Worm (Caenorhabditis elegans) whole organism, late embryonic: ENCODE data around the gene tomm-22.
"Not testable (repeated sequence)": the region's sequence is repeated elsewhere in the genome, so short reads cannot be mapped to it uniquely, and the experiment has no call there.

Source experiments
- C08G9.2 ChIP-seq: sonication (generic microtip); optimal IDR thresholded peaks from 2 replicates; lab custom pipeline; 2016; ENCODE audit warnings: mild to moderate bottlenecking, missing genetic modification characterization, moderate library complexity, missing compliant biosample characterization
- K09A11.1 ChIP-seq: sonication (generic microtip); optimal IDR thresholded peaks from 2 replicates; lab custom pipeline; 2017; ENCODE audit warnings: antibody characterized with exemption, mild to moderate bottlenecking, missing genetic modification characterization, missing compliant biosample characterization; ENCODE audit not compliant: insufficient read depth
- Y22D7AL.16 ChIP-seq: sonication (generic microtip); optimal IDR thresholded peaks from 2 replicates; lab custom pipeline; 2016; ENCODE audit warnings: missing genetic modification characterization, missing compliant biosample characterization
- ceh-14 ChIP-seq: sonication (generic microtip); optimal IDR thresholded peaks from 2 replicates; lab custom pipeline; 2016; ENCODE audit warnings: missing genotype, missing genetic modification characterization, missing compliant biosample characterization
- ceh-18 ChIP-seq: sonication (generic microtip); optimal IDR thresholded peaks from 2 replicates; lab custom pipeline; 2016; ENCODE audit warnings: missing genetic modification characterization, missing compliant biosample characterization
- ceh-24 ChIP-seq: sonication (generic microtip); optimal IDR thresholded peaks from 2 replicates; lab custom pipeline; 2016; ENCODE audit warnings: mild to moderate bottlenecking, missing genetic modification characterization, missing compliant biosample characterization
- ceh-30 ChIP-seq: fragments of 150-350 bp; optimal IDR thresholded peaks from 2 replicates; lab custom pipeline; 2014; ENCODE audit warnings: missing biosample characterization, missing genetic modification characterization
- ceh-45 ChIP-seq: fragments of 200-800 bp; sonication (Bioruptor generic); IDR thresholded peaks from 2 replicates; pipeline ENCODE4 v1.3.6; 2022; ENCODE audit warnings: missing genetic modification reagents, missing genetic modification characterization, missing compliant biosample characterization
- ceh-48 ChIP-seq: sonication (generic microtip); optimal IDR thresholded peaks from 2 replicates; lab custom pipeline; 2016; ENCODE audit warnings: missing genetic modification characterization, inconsistent platforms, missing compliant biosample characterization
- ceh-6 ChIP-seq: fragments of 200-800 bp; sonication (Bioruptor generic); optimal IDR thresholded peaks from 2 replicates; lab custom pipeline; 2018; ENCODE audit warnings: mild to moderate bottlenecking, missing genetic modification characterization, missing compliant biosample characterization
- ceh-9 ChIP-seq: sonication (generic microtip); optimal IDR thresholded peaks from 2 replicates; lab custom pipeline; 2016; ENCODE audit warnings: mild to moderate bottlenecking, missing genetic modification characterization, inconsistent platforms, missing compliant biosample characterization
- dmd-4 ChIP-seq: sonication (generic microtip); optimal IDR thresholded peaks from 2 replicates; lab custom pipeline; 2016; ENCODE audit warnings: borderline replicate concordance, missing genetic modification characterization, missing compliant biosample characterization
- dve-1 ChIP-seq: sonication (generic microtip); optimal IDR thresholded peaks from 2 replicates; lab custom pipeline; 2017; ENCODE audit warnings: antibody characterized with exemption, mild to moderate bottlenecking, missing genetic modification characterization, missing compliant biosample characterization
- elt-4 ChIP-seq: sonication (generic microtip); optimal IDR thresholded peaks from 2 replicates; lab custom pipeline; 2016; ENCODE audit warnings: missing genetic modification characterization, missing compliant biosample characterization
- ets-4 ChIP-seq: sonication (generic microtip); optimal IDR thresholded peaks from 2 replicates; lab custom pipeline; 2016; ENCODE audit warnings: missing genetic modification characterization, missing compliant biosample characterization
- eyg-1 ChIP-seq: sonication (generic microtip); optimal IDR thresholded peaks from 2 replicates; lab custom pipeline; 2016; ENCODE audit warnings: missing genotype, missing genetic modification characterization, missing compliant biosample characterization
- fax-1 ChIP-seq: sonication (generic microtip); optimal IDR thresholded peaks from 2 replicates; lab custom pipeline; 2016; ENCODE audit warnings: missing genotype, missing genetic modification characterization, missing compliant biosample characterization
- gmeb-2 ChIP-seq: sonication (generic microtip); optimal IDR thresholded peaks from 2 replicates; lab custom pipeline; 2016; ENCODE audit warnings: missing genetic modification characterization, inconsistent platforms, missing compliant biosample characterization
- lim-6 ChIP-seq: sonication (generic microtip); optimal IDR thresholded peaks from 2 replicates; lab custom pipeline; 2016; ENCODE audit warnings: missing genetic modification characterization, missing compliant biosample characterization
- nhr-232 ChIP-seq: sonication (generic microtip); optimal IDR thresholded peaks from 2 replicates; lab custom pipeline; 2016; ENCODE audit warnings: missing genetic modification characterization, missing compliant biosample characterization
- odd-2 ChIP-seq: sonication (generic microtip); optimal IDR thresholded peaks from 2 replicates; lab custom pipeline; 2017; ENCODE audit warnings: antibody characterized with exemption, mild to moderate bottlenecking, missing genetic modification characterization, missing compliant biosample characterization
- pag-3 ChIP-seq: sonication (generic microtip); optimal IDR thresholded peaks from 2 replicates; lab custom pipeline; 2016; ENCODE audit warnings: missing compliant biosample characterization, missing genetic modification characterization, borderline replicate concordance
- pat-9 ChIP-seq: fragments of 200-800 bp; sonication (Bioruptor generic); optimal IDR thresholded peaks from 2 replicates; lab custom pipeline; 2018; ENCODE audit warnings: mild to moderate bottlenecking, missing genetic modification characterization, moderate library complexity, missing compliant biosample characterization
- pax-1 ChIP-seq: fragments of 150-350 bp; optimal IDR thresholded peaks from 2 replicates; lab custom pipeline; 2014; ENCODE audit warnings: missing biosample characterization, missing genetic modification characterization
- pha-2 ChIP-seq: sonication (generic microtip); optimal IDR thresholded peaks from 2 replicates; lab custom pipeline; 2017; ENCODE audit warnings: mild to moderate bottlenecking, missing genetic modification characterization, missing compliant biosample characterization
- pha-4 ChIP-seq: fragments of 150-350 bp; optimal IDR thresholded peaks from 2 replicates; lab custom pipeline; 2018; ENCODE audit warnings: missing biosample characterization, missing genetic modification reagents, missing genetic modification characterization
- pqm-1 ChIP-seq: sonication (generic microtip); optimal IDR thresholded peaks from 2 replicates; lab custom pipeline; 2016; ENCODE audit warnings: missing genetic modification characterization, missing compliant biosample characterization
- ref-2 ChIP-seq: sonication (generic microtip); optimal IDR thresholded peaks from 2 replicates; lab custom pipeline; 2016; ENCODE audit warnings: missing genetic modification characterization, missing compliant biosample characterization
- rnt-1 ChIP-seq: sonication (generic microtip); optimal IDR thresholded peaks from 2 replicates; lab custom pipeline; 2016; ENCODE audit warnings: missing genetic modification characterization, missing compliant biosample characterization
- sox-2 ChIP-seq: fragments of 200-800 bp; sonication (Bioruptor generic); IDR thresholded peaks from 2 replicates; pipeline ENCODE4 v1.3.6; 2022; ENCODE audit warnings: missing genetic modification reagents, missing genetic modification characterization, missing compliant biosample characterization
- unc-55 ChIP-seq: sonication (generic microtip); optimal IDR thresholded peaks from 2 replicates; lab custom pipeline; 2017; ENCODE audit warnings: missing biosample characterization, missing genetic modification reagents, missing genetic modification characterization

The tomm-22 gene

ce11 chrII:460835-461234 is 9.4 kb downstream of the tomm-22 start, which contains the start of gene W10D9.3:
W10D9.3 (minus strand) TSS chrII:460935.
- no peak for TF ChIP-seq pag-3 (tag; lab: Kevin White, UChicago)
- TF ChIP-seq C08G9.2: no peak
- no peak for TF ChIP-seq rnt-1 (tag; lab: Kevin White, UChicago)
- no peak for TF ChIP-seq fax-1 (tag; lab: Kevin White, UChicago)
- TF ChIP-seq sox-2 (GFP tag; lab: Robert Waterston, UW): no peak
- TF ChIP-seq ceh-30: no peak
- TF ChIP-seq lim-6 (tag; lab: Kevin White, UChicago): no peak
- no peak for TF ChIP-seq eyg-1 (tag; lab: Kevin White, UChicago)
- no peak for TF ChIP-seq ceh-45 (GFP tag; lab: Robert Waterston, UW)
- TF ChIP-seq nhr-232 (tag; lab: Kevin White, UChicago): no peak
- TF ChIP-seq ceh-9: no peak
- no peak for TF ChIP-seq ceh-24 (tag; lab: Kevin White, UChicago)

ce11 chrII:457790-458189 is 12.5 kb downstream of the tomm-22 start, which contains the start of gene gvd-1:
gvd-1 (minus strand) TSS chrII:457890.
- TF ChIP-seq ceh-14 (tag; lab: Kevin White, UChicago) (no peak), unc-55 (no peak), pqm-1 (no peak)

- no peak for TF ChIP-seq K09A11.1
- TF ChIP-seq pat-9: no peak
- no peak for TF ChIP-seq ets-4 (tag; lab: Kevin White, UChicago)
- no peak for TF ChIP-seq pqm-1
- no peak for TF ChIP-seq pha-2 (tag; lab: Kevin White, UChicago)
- TF ChIP-seq nhr-232 (tag; lab: Kevin White, UChicago): no peak
- no peak for TF ChIP-seq gmeb-2 (tag; lab: Kevin White, UChicago)
- no peak for TF ChIP-seq ref-2 (tag; lab: Kevin White, UChicago)
- TF ChIP-seq elt-4 (tag; lab: Kevin White, UChicago): no peak
- TF ChIP-seq unc-55: no peak
- TF ChIP-seq fax-1 (tag; lab: Kevin White, UChicago): no peak
- TF ChIP-seq ceh-18 (tag; lab: Kevin White, UChicago): no peak
Measured at ce11 chrII:456371-456770, 13.9 kb downstream of the tomm-22 start.

ce11 chrII:454646-455045 is 15.6 kb downstream of the tomm-22 start, which contains the start of gene W10D9.1:
W10D9.1 (plus strand) TSS chrII:454946.
- not testable (repeated sequence) for TF ChIP-seq pha-2 (tag; lab: Kevin White, UChicago); dve-1; ceh-48

ce11 chrII:441102-441501 is 29.2 kb downstream of the tomm-22 start, which contains the start of gene C24H12.1:
C24H12.1 (plus strand) TSS chrII:441402.
- not testable (repeated sequence) for TF ChIP-seq pha-4 (tag; lab: Kevin White, UChicago); ceh-6 (GFP tag; lab: Kevin White, UChicago); ceh-9

- TF ChIP-seq pqm-1 (no peak), dmd-4 (tag; lab: Kevin White, UChicago) (no peak), sox-2 (GFP tag; lab: Robert Waterston, UW) (no peak), rnt-1 (tag; lab: Kevin White, UChicago) (no peak), Y22D7AL.16 (no peak), ceh-24 (tag; lab: Kevin White, UChicago) (no peak), fax-1 (tag; lab: Kevin White, UChicago) (no peak), pax-1 (tag; lab: Kevin White, UChicago) (no peak), odd-2 (no peak)
- TF ChIP-seq, all 69 proteins: peak for 0
Measured at ce11 chrII:437279-437678, 33.0 kb downstream of the tomm-22 start.
